Worm (Caenorhabditis elegans) whole organism, L1 larva: ENCODE data around the gene sma-2.

Experiments
- C16A3.4 ChIP-seq: fragments of 150-350 bp; optimal IDR thresholded peaks from 2 replicates; lab custom pipeline; 2014; ENCODE audit warnings: missing biosample characterization, missing genetic modification characterization
- F16B12.6 ChIP-seq: fragments of 150-350 bp; optimal IDR thresholded peaks from 2 replicates; lab custom pipeline; 2014; ENCODE audit warnings: missing biosample characterization, missing genetic modification characterization
- aha-1 ChIP-seq: fragments of 150-350 bp; optimal IDR thresholded peaks from 2 replicates; lab custom pipeline; 2014; ENCODE audit warnings: missing biosample characterization, missing genetic modification characterization
- alr-1 ChIP-seq: fragments of 200-800 bp; sonication (Bioruptor generic); optimal IDR thresholded peaks from 2 replicates; lab custom pipeline; 2018; ENCODE audit warnings: borderline replicate concordance, mild to moderate bottlenecking, missing genetic modification characterization, missing compliant biosample characterization
- aly-2 ChIP-seq: fragments of 150-350 bp; optimal IDR thresholded peaks from 2 replicates; lab custom pipeline; 2014; ENCODE audit warnings: missing biosample characterization, missing genetic modification characterization
- ama-1 ChIP-seq: fragments of 150-350 bp; optimal IDR thresholded peaks from 2 replicates; lab custom pipeline; 2014
- blmp-1 ChIP-seq: fragments of 150-350 bp; optimal IDR thresholded peaks from 2 replicates; lab custom pipeline; 2014; ENCODE audit warnings: missing biosample characterization, missing genetic modification characterization
- ceh-63 ChIP-seq: fragments of 200-800 bp; sonication (Bioruptor generic); optimal IDR thresholded peaks from 2 replicates; lab custom pipeline; 2018; ENCODE audit warnings: mild to moderate bottlenecking, missing genetic modification characterization, missing compliant biosample characterization
- ceh-82 ChIP-seq, 3 experiments: fragments of 150-350 bp in 1 of 3; sonication (generic microtip) in 2 of 3; optimal IDR thresholded peaks; 2 replicates each; lab custom pipeline; 2014 to 2017; ENCODE audit warnings: missing biosample characterization in 3 of 3, missing genetic modification characterization in 3 of 3
- dpl-1 ChIP-seq, 3 experiments: fragments of 150-350 bp in 2 of 3; sonication (generic microtip) in 1 of 3; optimal IDR thresholded peaks; 2 replicates each; lab custom pipeline; 2014 to 2017; ENCODE audit warnings: missing biosample characterization in 3 of 3, missing genetic modification characterization in 3 of 3, missing genetic modification reagents in 3 of 3
- dsc-1 ChIP-seq: sonication (generic microtip); optimal IDR thresholded peaks from 2 replicates; lab custom pipeline; 2016; ENCODE audit warnings: mild to moderate bottlenecking, missing genetic modification characterization, missing compliant biosample characterization
- egl-13 ChIP-seq: sonication (generic microtip); optimal IDR thresholded peaks from 2 replicates; lab custom pipeline; 2016; ENCODE audit warnings: missing genotype, missing genetic modification reagents, missing genetic modification characterization, missing compliant biosample characterization
- elt-2 ChIP-seq: sonication (generic microtip); optimal IDR thresholded peaks from 2 replicates; lab custom pipeline; 2016; ENCODE audit warnings: missing genetic modification characterization, mild to moderate bottlenecking, inconsistent platforms, missing compliant biosample characterization, missing genetic modification reagents
- elt-3 ChIP-seq, 6 experiments: fragments of 150-350 bp in 1 of 6; sonication (generic microtip); optimal IDR thresholded peaks; 2 replicates each; lab custom pipeline; 2017 to 2018; ENCODE audit warnings: missing biosample characterization in 6 of 6, missing genetic modification characterization in 6 of 6, inconsistent platforms in 1 of 6
- ets-5 ChIP-seq: fragments of 200-800 bp; sonication (Bioruptor generic); IDR thresholded peaks from 2 replicates; pipeline ENCODE4 v1.3.6; 2022; ENCODE audit warnings: missing genetic modification characterization, missing compliant biosample characterization
- fkh-4 ChIP-seq: sonication (generic microtip); optimal IDR thresholded peaks from 2 replicates; lab custom pipeline; 2016; ENCODE audit warnings: missing compliant biosample characterization, missing genetic modification characterization, borderline replicate concordance
- fos-1 ChIP-seq: fragments of 150-350 bp; optimal IDR thresholded peaks from 2 replicates; lab custom pipeline; 2014; ENCODE audit warnings: missing biosample characterization, missing genetic modification characterization
- grh-1 ChIP-seq: fragments of 200-800 bp; sonication (Bioruptor generic); IDR thresholded peaks from 2 replicates; pipeline ENCODE4 v1.3.6; 2022; ENCODE audit warnings: missing genetic modification reagents, missing genetic modification characterization, missing compliant biosample characterization
- hlh-17 ChIP-seq: fragments of 200-800 bp; sonication (Bioruptor generic); optimal IDR thresholded peaks from 2 replicates; lab custom pipeline; 2018; ENCODE audit warnings: missing genetic modification characterization, mild to moderate bottlenecking, missing compliant biosample characterization, moderate library complexity, borderline replicate concordance
- hlh-4 ChIP-seq: sonication (generic microtip); optimal IDR thresholded peaks from 2 replicates; lab custom pipeline; 2016; ENCODE audit warnings: mild to moderate bottlenecking, missing genetic modification characterization, missing compliant biosample characterization
- irx-1 ChIP-seq: sonication (generic microtip); optimal IDR thresholded peaks from 2 replicates; lab custom pipeline; 2016; ENCODE audit warnings: missing genetic modification characterization, missing compliant biosample characterization
- isw-1 ChIP-seq: fragments of 200-800 bp; sonication (Bioruptor generic); IDR thresholded peaks from 2 replicates; pipeline ENCODE4 v1.3.6; 2022; ENCODE audit warnings: missing genetic modification characterization, missing compliant biosample characterization
- lin-13 ChIP-seq: fragments of 150-350 bp; optimal IDR thresholded peaks from 2 replicates; lab custom pipeline; 2014; ENCODE audit warnings: missing biosample characterization, missing genetic modification reagents, missing genetic modification characterization
- lin-14 ChIP-seq: fragments of 200-800 bp; sonication (Bioruptor generic); optimal IDR thresholded peaks from 2 replicates; lab custom pipeline; 2018; ENCODE audit warnings: mild to moderate bottlenecking, missing genetic modification characterization, moderate library complexity, missing compliant biosample characterization
- lin-15B ChIP-seq: fragments of 150-350 bp; sonication (generic microtip); optimal IDR thresholded peaks from 3 replicates; lab custom pipeline; 2014; ENCODE audit warnings: missing biosample characterization, missing genetic modification characterization
- lin-35 ChIP-seq, 2 experiments: fragments of 150-350 bp; optimal IDR thresholded peaks; 2 replicates each; lab custom pipeline; 2014; ENCODE audit warnings: missing biosample characterization in 2 of 2, missing genetic modification characterization in 2 of 2, missing genetic modification reagents in 2 of 2
- lin-39 ChIP-seq: fragments of 150-350 bp; optimal IDR thresholded peaks from 2 replicates; lab custom pipeline; 2014; ENCODE audit warnings: missing biosample characterization, missing genetic modification reagents, missing genetic modification characterization
- lir-3 ChIP-seq: sonication (generic microtip); optimal IDR thresholded peaks from 2 replicates; lab custom pipeline; 2016; ENCODE audit warnings: mild to moderate bottlenecking, missing genetic modification characterization, moderate library complexity, missing compliant biosample characterization; ENCODE audit not compliant: poor library complexity
- lsy-2 ChIP-seq, 2 experiments: fragments of 150-350 bp; optimal IDR thresholded peaks; 2 replicates each; lab custom pipeline; 2014; ENCODE audit warnings: missing biosample characterization in 2 of 2, missing genetic modification characterization in 2 of 2
- mef-2 ChIP-seq: fragments of 150-350 bp; optimal IDR thresholded peaks from 2 replicates; lab custom pipeline; 2014; ENCODE audit warnings: missing biosample characterization, missing genetic modification characterization
- mep-1 ChIP-seq: fragments of 150-350 bp; optimal IDR thresholded peaks from 2 replicates; lab custom pipeline; 2014; ENCODE audit warnings: missing biosample characterization, missing genetic modification characterization
- nhr-19 ChIP-seq: fragments of 200-800 bp; sonication (Bioruptor generic); conservative IDR thresholded peaks from 2 replicates; pipeline ENCODE4 v1.3.6; 2022; ENCODE audit warnings: missing genetic modification characterization, missing compliant biosample characterization
- nhr-20 ChIP-seq: sonication (generic microtip); optimal IDR thresholded peaks from 2 replicates; lab custom pipeline; 2016; ENCODE audit warnings: mild to moderate bottlenecking, missing genetic modification characterization, missing compliant biosample characterization
- nhr-237 ChIP-seq: fragments of 150-350 bp; optimal IDR thresholded peaks from 2 replicates; lab custom pipeline; 2014; ENCODE audit warnings: missing biosample characterization, missing genetic modification characterization
- nhr-28 ChIP-seq: fragments of 150-350 bp; optimal IDR thresholded peaks from 2 replicates; lab custom pipeline; 2014; ENCODE audit warnings: missing biosample characterization, missing genetic modification characterization
- nhr-47 ChIP-seq: sonication (generic microtip); optimal IDR thresholded peaks from 2 replicates; lab custom pipeline; 2016; ENCODE audit warnings: mild to moderate bottlenecking, missing genetic modification characterization, moderate library complexity, missing compliant biosample characterization
- nhr-71 ChIP-seq: sonication (generic microtip); optimal IDR thresholded peaks from 2 replicates; lab custom pipeline; 2016; ENCODE audit warnings: mild to moderate bottlenecking, missing genetic modification characterization, moderate library complexity, missing compliant biosample characterization
- nhr-76 ChIP-seq: sonication (generic microtip); optimal IDR thresholded peaks from 2 replicates; lab custom pipeline; 2017; ENCODE audit warnings: missing biosample characterization, missing genetic modification characterization
- nhr-77 ChIP-seq: fragments of 150-350 bp; optimal IDR thresholded peaks from 2 replicates; lab custom pipeline; 2014; ENCODE audit warnings: missing biosample characterization, missing genetic modification characterization
- nhr-85 ChIP-seq: sonication (generic microtip); peaks from one replicate; lab custom pipeline; 2016; ENCODE audit warnings: missing genetic modification characterization, inconsistent platforms, missing compliant biosample characterization
- pag-3 ChIP-seq: sonication (generic microtip); optimal IDR thresholded peaks from 2 replicates; lab custom pipeline; 2017; ENCODE audit warnings: missing genetic modification characterization, mild to moderate bottlenecking, missing compliant biosample characterization, antibody characterized with exemption, borderline replicate concordance; ENCODE audit not compliant: insufficient read depth
- pqm-1 ChIP-seq: sonication (generic microtip); optimal IDR thresholded peaks from 3 replicates; lab custom pipeline; 2017; ENCODE audit warnings: missing biosample characterization, missing genetic modification characterization
- skn-1 ChIP-seq: fragments of 150-350 bp; optimal IDR thresholded peaks from 2 replicates; lab custom pipeline; 2014; ENCODE audit warnings: missing biosample characterization, missing genetic modification characterization
- snpc-4 ChIP-seq: fragments of 150-350 bp; optimal IDR thresholded peaks from 2 replicates; lab custom pipeline; 2014; ENCODE audit warnings: missing biosample characterization, missing genetic modification characterization
- snu-23 ChIP-seq: sonication (generic microtip); optimal IDR thresholded peaks from 2 replicates; lab custom pipeline; 2016; ENCODE audit warnings: missing genetic modification characterization, missing compliant biosample characterization
- sox-4 ChIP-seq: sonication (generic microtip); optimal IDR thresholded peaks from 2 replicates; lab custom pipeline; 2016; ENCODE audit warnings: missing genetic modification characterization, missing compliant biosample characterization
- sptf-1 ChIP-seq: fragments of 150-350 bp; optimal IDR thresholded peaks from 2 replicates; lab custom pipeline; 2014; ENCODE audit warnings: missing biosample characterization, missing genetic modification characterization
- tlp-1 ChIP-seq: fragments of 150-350 bp; optimal IDR thresholded peaks from 2 replicates; lab custom pipeline; 2014; ENCODE audit warnings: missing biosample characterization, missing genetic modification characterization
- unc-130 ChIP-seq: fragments of 150-350 bp; optimal IDR thresholded peaks from 2 replicates; lab custom pipeline; 2017; ENCODE audit warnings: missing biosample characterization, missing genetic modification characterization, inconsistent platforms
- vab-15 ChIP-seq: sonication (generic microtip); optimal IDR thresholded peaks from 2 replicates; lab custom pipeline; 2017; ENCODE audit warnings: missing genotype, mild to moderate bottlenecking, missing genetic modification characterization, missing compliant biosample characterization
- xbp-1 ChIP-seq: sonication (generic microtip); optimal IDR thresholded peaks from 2 replicates; lab custom pipeline; 2016; ENCODE audit warnings: missing genetic modification characterization, missing compliant biosample characterization
- zip-4 ChIP-seq: fragments of 200-800 bp; sonication (Bioruptor generic); optimal IDR thresholded peaks from 2 replicates; lab custom pipeline; 2018; ENCODE audit warnings: mild to moderate bottlenecking, missing genetic modification characterization, moderate library complexity, missing compliant biosample characterization
- ztf-11 ChIP-seq, 2 experiments: sonication (generic microtip); optimal IDR thresholded peaks; 2 replicates each; lab custom pipeline; 2016 to 2017; ENCODE audit warnings: missing genetic modification characterization in 2 of 2, missing biosample characterization in 1 of 2, missing compliant biosample characterization in 1 of 2

Gene sma-2

DNA sequence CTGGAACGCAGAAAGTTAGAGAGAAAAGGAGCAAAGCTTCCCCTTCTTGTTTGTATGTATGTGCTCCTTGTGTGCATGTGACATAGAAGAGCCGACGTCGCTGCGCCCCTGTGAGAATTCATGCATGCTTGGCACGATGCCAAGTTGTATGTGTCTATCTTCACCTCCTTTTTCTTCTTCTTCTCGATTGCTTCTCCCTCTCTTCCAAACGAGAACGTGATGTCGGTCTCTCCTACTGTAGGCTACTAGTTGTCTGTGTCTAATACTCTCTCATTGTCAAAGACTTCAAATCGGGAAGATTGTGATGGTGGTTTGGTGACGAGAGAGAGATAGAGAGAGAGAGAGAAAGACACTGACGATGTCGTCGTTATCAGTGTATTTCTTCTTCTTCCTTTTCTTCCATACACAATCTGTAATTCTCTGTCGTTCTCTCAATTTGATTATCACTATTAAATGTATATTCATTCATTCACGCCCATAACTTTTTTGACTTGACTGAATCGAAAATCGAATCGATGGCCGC, 47.8 kb downstream of the sma-2 start (continued):
- peak; percentile 79 for TF ChIP-seq blmp-1 (tag; lab: Kevin White, UChicago)
- peak; percentile 74 to 95 for TF ChIP-seq lsy-2 (tag; optimal IDR thresholded peaks at IDR 0.05; lab: Kevin White, UChicago)
- peak; percentile 98 for TF ChIP-seq nhr-85 (tag; lab: Kevin White, UChicago)
- peak; percentile 61 for TF ChIP-seq nhr-77
- TF ChIP-seq aly-2 (tag; lab: Kevin White, UChicago): no peak
- no peak for TF ChIP-seq ceh-63 (GFP tag; lab: Kevin White, UChicago)
- peak; percentile 89 for TF ChIP-seq nhr-20 (tag; lab: Kevin White, UChicago)
- peak; percentile 77 for TF ChIP-seq lin-13 (GFP tag; lab: Kevin White, UChicago)
- peak; percentile 98 for TF ChIP-seq lin-14 (GFP tag; lab: Kevin White, UChicago)
- peak; percentile 82 for TF ChIP-seq C16A3.4 (tag; lab: Kevin White, UChicago)
- TF ChIP-seq ama-1 (lab: Kevin White, UChicago): no peak
- peak; percentile 70 to 82 for TF ChIP-seq lin-35 (GFP tag; optimal IDR thresholded peaks at IDR 0.05; lab: Kevin White, UChicago)
- no peak for TF ChIP-seq unc-130
- TF ChIP-seq aha-1 (tag; lab: Kevin White, UChicago): no peak
- no peak for TF ChIP-seq nhr-76 (tag; lab: Kevin White, UChicago)
- no peak for TF ChIP-seq tlp-1 (tag; lab: Kevin White, UChicago)
- peak; percentile 88 for TF ChIP-seq nhr-47
- TF ChIP-seq hlh-17: no peak
- TF ChIP-seq lin-15B: no peak
- TF ChIP-seq fkh-4: peak; percentile 11
- TF ChIP-seq nhr-19 (GFP tag; lab: Robert Waterston, UW): peak; percentile 72
- peak; percentile 70 for TF ChIP-seq xbp-1
- peak; percentile 62 for TF ChIP-seq lir-3 (tag; lab: Kevin White, UChicago)
- peak; percentile 73 for TF ChIP-seq sox-4 (tag; lab: Kevin White, UChicago)
- peak; percentile 30 for TF ChIP-seq pag-3 (tag; lab: Kevin White, UChicago)
- peak; percentile 88 for TF ChIP-seq snu-23 (GFP tag; lab: Kevin White, UChicago)
- peak in 2 of 3 experiments; percentile 27 to 48 for TF ChIP-seq dpl-1 (GFP tag; optimal IDR thresholded peaks at IDR 0.05; lab: Kevin White, UChicago)
- peak; percentile 68 for TF ChIP-seq irx-1 (tag; lab: Kevin White, UChicago)
- TF ChIP-seq vab-15: peak; percentile 25
- TF ChIP-seq zip-4 (GFP tag; lab: Kevin White, UChicago): peak; percentile 35
- no peak for TF ChIP-seq skn-1 (tag; lab: Kevin White, UChicago)
- no peak for TF ChIP-seq sptf-1
- peak; percentile 87 for TF ChIP-seq fos-1 (tag; lab: Kevin White, UChicago)
- no peak for TF ChIP-seq lin-39 (tag; lab: Kevin White, UChicago)
- peak; percentile 91 for TF ChIP-seq elt-2 (tag; lab: Kevin White, UChicago)
- TF ChIP-seq hlh-4 (tag; lab: Kevin White, UChicago): no peak
- peak; percentile 91 for TF ChIP-seq dsc-1
- no peak for TF ChIP-seq pqm-1
- TF ChIP-seq mep-1 (tag; lab: Kevin White, UChicago): peak; percentile 84
- no peak for TF ChIP-seq ets-5 (GFP tag; lab: Robert Waterston, UW)
- peak in 1 of 2 experiments; percentile 49 for TF ChIP-seq ztf-11 (tag; optimal IDR thresholded peaks at IDR 0.05; lab: Kevin White, UChicago)
- no peak for TF ChIP-seq nhr-28 (tag; lab: Kevin White, UChicago)
- no peak for TF ChIP-seq alr-1 (tag; lab: Kevin White, UChicago)
- peak; percentile 60 for TF ChIP-seq grh-1 (GFP tag; lab: Robert Waterston, UW)
- peak; percentile 68 to 73 (median 69) for TF ChIP-seq ceh-82 (tag; optimal IDR thresholded peaks at IDR 0.05; lab: Kevin White, UChicago)
- peak; percentile 88 for TF ChIP-seq egl-13
- TF ChIP-seq elt-3 (tag; optimal IDR thresholded peaks at IDR 0.05; lab: Kevin White, UChicago): peak in 5 of 6 experiments; percentile 2 to 87 (median 69)
- TF ChIP-seq isw-1 (GFP tag; lab: Robert Waterston, UW): peak; percentile 52
- no peak for TF ChIP-seq nhr-237 (tag; lab: Kevin White, UChicago)
- peak; percentile 47 for TF ChIP-seq mef-2 (tag; lab: Kevin White, UChicago)
- TF ChIP-seq nhr-71 (tag; lab: Kevin White, UChicago): peak; percentile 95
- peak; percentile 36 for TF ChIP-seq snpc-4 (tag; lab: Kevin White, UChicago)
- TF ChIP-seq F16B12.6 (tag; lab: Kevin White, UChicago): no peak
